Fruit fly (Drosophila melanogaster): ENCODE measurements around the gene trc.

Gene trc

DNA sequence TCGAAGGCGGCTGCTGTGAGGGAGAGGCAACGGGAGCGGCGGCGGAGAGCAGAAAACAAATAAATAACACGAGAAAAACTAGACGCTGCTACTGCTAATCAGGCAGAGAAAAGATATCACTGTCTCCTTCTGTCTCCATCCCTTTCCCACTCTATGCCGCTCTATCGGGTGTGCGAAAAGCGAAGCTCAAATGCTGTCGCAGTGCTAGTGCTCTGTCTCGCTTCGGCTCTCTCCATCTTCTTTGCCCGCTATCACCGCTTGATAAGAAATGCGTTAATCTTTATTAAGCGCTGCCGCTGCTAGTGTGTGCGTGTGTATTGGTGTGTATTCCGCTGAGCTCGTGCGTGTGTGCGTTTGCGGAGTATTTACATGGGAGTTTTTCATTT, 42.4 kb downstream of the trc start:
- TF ChIP-seq Sox14 (GFP tag; optimal IDR thresholded peaks at IDR 0.05), result no peak
- TF ChIP-seq Lpt (GFP tag; optimal IDR thresholded peaks at IDR 0.05), result peak; percentile 45
- no peak for TF ChIP-seq CG3919 (GFP tag; optimal IDR thresholded peaks at IDR 0.05)
- no peak for TF ChIP-seq Hr39 (GFP tag; optimal IDR thresholded peaks at IDR 0.05)
- no peak for TF ChIP-seq CG8319 (GFP tag; optimal IDR thresholded peaks at IDR 0.05)
- TF ChIP-seq CG15336 (GFP tag; IDR thresholded peaks at IDR 0.05), result peak; percentile 59
- TF ChIP-seq CG10669 (GFP tag; optimal IDR thresholded peaks at IDR 0.05), result no peak
- TF ChIP-seq CG11902 (GFP tag; optimal IDR thresholded peaks at IDR 0.05), result no peak
- peak in 1 of 2 experiments; percentile 10 for TF ChIP-seq ss (GFP tag; optimal IDR thresholded peaks at IDR 0.05)
- TF ChIP-seq Smox (GFP tag; optimal IDR thresholded peaks at IDR 0.05), result no peak
- TF ChIP-seq Hr4 (GFP tag; optimal IDR thresholded peaks at IDR 0.05), result no peak
- no peak for TF ChIP-seq dac (GFP tag; optimal IDR thresholded peaks at IDR 0.05)
- no peak for TF ChIP-seq topi (GFP tag; optimal IDR thresholded peaks at IDR 0.05)
- 0 out of 3 replicates have a peak, but pooled peaks have one; percentile 19 for TF ChIP-seq CG8119 (GFP tag; IDR thresholded peaks at IDR 0.05)
- no peak for TF ChIP-seq CG6792 (GFP tag; optimal IDR thresholded peaks at IDR 0.05)
- no peak for TF ChIP-seq spab (GFP tag; optimal IDR thresholded peaks at IDR 0.05)
- no peak for TF ChIP-seq CG3032 (tag; optimal IDR thresholded peaks at IDR 0.05)
- TF ChIP-seq CG1621 (tag; optimal IDR thresholded peaks at IDR 0.05), result no peak
- TF ChIP-seq Eip78C (GFP tag), result no peak
- TF ChIP-seq Sox102F (GFP tag; optimal IDR thresholded peaks at IDR 0.05), result no peak
- TF ChIP-seq CG11294 (GFP tag; IDR thresholded peaks at IDR 0.05), result no peak
- TF ChIP-seq fkh (GFP tag; optimal IDR thresholded peaks at IDR 0.05), result peak; percentile 98
- no peak for TF ChIP-seq achi (GFP tag; optimal IDR thresholded peaks at IDR 0.05)
- no peak for TF ChIP-seq fd85E (GFP tag; optimal IDR thresholded peaks at IDR 0.05)
- TF ChIP-seq salr (GFP tag; optimal IDR thresholded peaks at IDR 0.05), result no peak
- TF ChIP-seq CG34406 (GFP tag; optimal IDR thresholded peaks at IDR 0.05), result no peak
- no peak for TF ChIP-seq pdm3 (GFP tag; optimal IDR thresholded peaks at IDR 0.05)
- peak; percentile 49; the same call in 1 of the 3 replicates for TF ChIP-seq CG6163 (GFP tag; IDR thresholded peaks at IDR 0.05)
- no peak for TF ChIP-seq OdsH (GFP tag; optimal IDR thresholded peaks at IDR 0.05)
- TF ChIP-seq dsx (GFP tag; optimal IDR thresholded peaks at IDR 0.05; ENCODE audit: poor library complexity, severe bottlenecking), result peak; percentile 24
- TF ChIP-seq eg (GFP tag; IDR thresholded peaks at IDR 0.05), result peak; percentile 41; the same call in 1 of the 3 replicates
- TF ChIP-seq Met (GFP tag; optimal IDR thresholded peaks at IDR 0.05), result no peak
- no peak for TF ChIP-seq Ets21C (GFP tag; optimal IDR thresholded peaks at IDR 0.05)
- no peak for TF ChIP-seq esn (GFP tag; optimal IDR thresholded peaks at IDR 0.05)
- no peak for TF ChIP-seq CG10631 (GFP tag; optimal IDR thresholded peaks at IDR 0.05)
- no peak for TF ChIP-seq Eip93F (GFP tag; optimal IDR thresholded peaks at IDR 0.05)
- no peak for TF ChIP-seq CG16779 (tag; optimal IDR thresholded peaks at IDR 0.05)
- no peak for TF ChIP-seq CG4318 (GFP tag; optimal IDR thresholded peaks at IDR 0.05)
- no peak for TF ChIP-seq Ets96B (tag; optimal IDR thresholded peaks at IDR 0.05)

- peak; percentile 9 for TF ChIP-seq dsx (GFP tag; optimal IDR thresholded peaks at IDR 0.05; ENCODE audit: poor library complexity, severe bottlenecking)
- TF ChIP-seq Hr38 (GFP tag; optimal IDR thresholded peaks at IDR 0.05), result no peak
- TF ChIP-seq CG3919 (GFP tag; optimal IDR thresholded peaks at IDR 0.05), result peak; percentile 62
- peak; percentile 72 for TF ChIP-seq Hr39 (GFP tag; optimal IDR thresholded peaks at IDR 0.05)
- TF ChIP-seq CG6792 (GFP tag; optimal IDR thresholded peaks at IDR 0.05), result peak; percentile 58
- TF ChIP-seq CG15336 (GFP tag; IDR thresholded peaks at IDR 0.05), result no peak; the same call in 1 of the 2 replicates
- TF ChIP-seq CG9139 (GFP tag; optimal IDR thresholded peaks at IDR 0.05), result peak; percentile 24
- TF ChIP-seq Met (GFP tag; optimal IDR thresholded peaks at IDR 0.05), result peak; percentile 80
- peak; percentile 39 for TF ChIP-seq CG6276 (GFP tag; optimal IDR thresholded peaks at IDR 0.05)
- TF ChIP-seq ss (GFP tag; optimal IDR thresholded peaks at IDR 0.05), result peak; percentile 49 to 62
- peak; percentile 54 for TF ChIP-seq CG10631 (GFP tag; optimal IDR thresholded peaks at IDR 0.05)
- TF ChIP-seq CG7368 (GFP tag; optimal IDR thresholded peaks at IDR 0.05), result peak; percentile 34
- peak; percentile 37 for TF ChIP-seq CG16779 (tag; optimal IDR thresholded peaks at IDR 0.05)
- TF ChIP-seq Eip78C (GFP tag), result peak; percentile 95
- TF ChIP-seq OdsH (GFP tag; optimal IDR thresholded peaks at IDR 0.05), result peak; percentile 67
- no peak for TF ChIP-seq Lpt (GFP tag; optimal IDR thresholded peaks at IDR 0.05)
- TF ChIP-seq fd85E (GFP tag; optimal IDR thresholded peaks at IDR 0.05), result no peak
- TF ChIP-seq CG8319 (GFP tag; optimal IDR thresholded peaks at IDR 0.05), result peak; percentile 44
- TF ChIP-seq CG8119 (GFP tag; IDR thresholded peaks at IDR 0.05), result peak; percentile 63
- peak; percentile 59; the same call in 2 of the 3 replicates for TF ChIP-seq CG6163 (GFP tag; IDR thresholded peaks at IDR 0.05)
- peak; percentile 91 for TF ChIP-seq svp (GFP tag)
- peak; percentile 9 for TF ChIP-seq Eip93F (GFP tag; optimal IDR thresholded peaks at IDR 0.05)
- peak; percentile 51 for TF ChIP-seq fd59A (GFP tag; optimal IDR thresholded peaks at IDR 0.05)
- TF ChIP-seq Blimp-1 (GFP tag; optimal IDR thresholded peaks at IDR 0.05), result peak; percentile 36
- peak; percentile 56 for TF ChIP-seq spab (GFP tag; optimal IDR thresholded peaks at IDR 0.05)
- TF ChIP-seq Sox102F (GFP tag; optimal IDR thresholded peaks at IDR 0.05), result peak; percentile 63
- peak; percentile 73 for TF ChIP-seq CG32006 (GFP tag; optimal IDR thresholded peaks at IDR 0.05)
- peak; percentile 64 for TF ChIP-seq Ets21C (GFP tag; optimal IDR thresholded peaks at IDR 0.05)
Measured at dm6 chr3L:19790929-19791687, 43.0 kb downstream of the trc start.
